Worm (Caenorhabditis elegans) whole organism, L2 larva: ENCODE results near the gene enu-3.5.
A peak's percentile ranks its signal among the peaks of the same experiment; 100 is the strongest.

Experiments
- alr-1 ChIP-seq: fragments of 150-350 bp; optimal IDR thresholded peaks from 2 replicates; lab custom pipeline; 2014; ENCODE audit warnings: missing biosample characterization, missing genetic modification characterization
- ama-1 ChIP-seq: fragments of 150-350 bp; optimal IDR thresholded peaks from 2 replicates; lab custom pipeline; 2018; ENCODE audit warnings: inconsistent platforms
- dmd-4 ChIP-seq: sonication (generic microtip); optimal IDR thresholded peaks from 2 replicates; lab custom pipeline; 2017; ENCODE audit warnings: missing biosample characterization, missing genetic modification characterization
- gmeb-1 ChIP-seq: fragments of 150-350 bp; optimal IDR thresholded peaks from 2 replicates; lab custom pipeline; 2014; ENCODE audit warnings: missing biosample characterization, missing genetic modification characterization
- lsy-2 ChIP-seq, 2 experiments: fragments of 150-350 bp in 1 of 2; sonication (generic microtip) in 1 of 2; optimal IDR thresholded peaks; 2 replicates each; lab custom pipeline; 2014 to 2017; ENCODE audit warnings: missing biosample characterization in 2 of 2, missing genetic modification characterization in 2 of 2
- mab-5 ChIP-seq: fragments of 150-350 bp; optimal IDR thresholded peaks from 2 replicates; lab custom pipeline; 2014; ENCODE audit warnings: missing biosample characterization, missing genetic modification characterization
- nhr-12 ChIP-seq: fragments of 150-350 bp; optimal IDR thresholded peaks from 2 replicates; lab custom pipeline; 2014; ENCODE audit warnings: missing biosample characterization, missing genetic modification characterization
- nhr-6 ChIP-seq: fragments of 150-350 bp; optimal IDR thresholded peaks from 2 replicates; lab custom pipeline; 2014; ENCODE audit warnings: missing biosample characterization, missing genetic modification characterization
- nhr-77 ChIP-seq: fragments of 150-350 bp; optimal IDR thresholded peaks from 2 replicates; lab custom pipeline; 2014; ENCODE audit warnings: missing biosample characterization, missing genetic modification characterization
- unc-39 ChIP-seq: fragments of 150-350 bp; optimal IDR thresholded peaks from 2 replicates; lab custom pipeline; 2014; ENCODE audit warnings: missing biosample characterization, missing genetic modification characterization
- unc-55 ChIP-seq: fragments of 150-350 bp; sonication (generic microtip); optimal IDR thresholded peaks from 3 replicates; lab custom pipeline; 2014; ENCODE audit warnings: missing biosample characterization, missing genetic modification reagents, missing genetic modification characterization
- zag-1 ChIP-seq: fragments of 150-350 bp; optimal IDR thresholded peaks from 2 replicates; lab custom pipeline; 2014; ENCODE audit warnings: missing biosample characterization, missing genetic modification characterization

ce11 chrIII:12874606-12875066 is 3.4 kb upstream of the enu-3.5 start, which contains the start of the genes mrg-1 and spcs-2:
- no peak for TF ChIP-seq nhr-12 (tag; lab: Kevin White, UChicago)
- TF ChIP-seq ama-1 (lab: Kevin White, UChicago): no peak
- TF ChIP-seq unc-39: no peak
- TF ChIP-seq unc-55 (GFP tag; lab: Kevin White, UChicago): peak; percentile 97
- peak; percentile 61 for TF ChIP-seq nhr-6 (tag; lab: Kevin White, UChicago)
- TF ChIP-seq nhr-77: peak; percentile 23
- TF ChIP-seq dmd-4 (tag; lab: Kevin White, UChicago): no peak
- TF ChIP-seq mab-5: peak; percentile 74
- no peak for TF ChIP-seq alr-1 (tag; lab: Kevin White, UChicago)
- TF ChIP-seq gmeb-1 (tag; lab: Kevin White, UChicago): peak; percentile 90
- TF ChIP-seq zag-1 (tag; lab: Kevin White, UChicago): no peak
- peak; percentile 88 to 93 for TF ChIP-seq lsy-2 (tag; optimal IDR thresholded peaks at IDR 0.05; lab: Kevin White, UChicago)
